Fruit fly (Drosophila melanogaster) whole organism, wandering third instar larva: Measurements from ENCODE around the gene Hsc70-1.

Source experiments
- CG9705 ChIP-seq: fragments of 200-800 bp; sonication (Bioruptor generic); optimal IDR thresholded peaks from 2 replicates; lab custom pipeline; 2018; ENCODE audit warnings: missing biosample characterization, mild to moderate bottlenecking, missing genetic modification characterization
- Dfd ChIP-seq: fragments of >200 bp; optimal IDR thresholded peaks from 2 replicates; lab custom pipeline; 2017; ENCODE audit warnings: missing biosample characterization, missing genetic modification characterization
- GATAd ChIP-seq: sonication (Bioruptor generic); optimal IDR thresholded peaks from 2 replicates; lab custom pipeline; 2016; ENCODE audit warnings: missing biosample characterization, missing genetic modification characterization
- Hr83 ChIP-seq: fragments of 200-300 bp; sonication (Bioruptor generic); optimal IDR thresholded peaks from 2 replicates; lab custom pipeline; 2016; ENCODE audit warnings: missing biosample characterization, mild to moderate bottlenecking, missing genetic modification characterization, moderate library complexity; ENCODE audit not compliant: poor library complexity, severe bottlenecking
- br ChIP-seq: fragments of 200-800 bp; sonication (Bioruptor generic); optimal IDR thresholded peaks from 2 replicates; lab custom pipeline; 2016; ENCODE audit warnings: missing biosample characterization, missing genetic modification characterization
- brk ChIP-seq: fragments of 200-800 bp; sonication (Bioruptor generic); optimal IDR thresholded peaks from 2 replicates; lab custom pipeline; 2016; ENCODE audit warnings: missing biosample characterization, mild to moderate bottlenecking, missing genetic modification characterization
- dmrt93B ChIP-seq: fragments of 200-800 bp; sonication (Bioruptor generic); optimal IDR thresholded peaks from 2 replicates; lab custom pipeline; 2018; ENCODE audit warnings: missing biosample characterization, mild to moderate bottlenecking, missing genetic modification characterization
- foxo ChIP-seq, 2 experiments: fragments of 200-800 bp; sonication (Bioruptor generic); optimal IDR thresholded peaks; 2 replicates in 1 of 2; 3 replicates in 1 of 2; lab custom pipeline; 2016 to 2017; ENCODE audit warnings: missing biosample characterization in 2 of 2, missing genetic modification characterization in 2 of 2
- h ChIP-seq: fragments of 200-800 bp; sonication (Bioruptor generic); optimal IDR thresholded peaks from 3 replicates; lab custom pipeline; 2016; ENCODE audit warnings: missing biosample characterization, mild to moderate bottlenecking, missing genetic modification characterization
- pan ChIP-seq: fragments of >200 bp; optimal IDR thresholded peaks from 2 replicates; lab custom pipeline; 2017
- psq ChIP-seq: fragments of 200-800 bp; sonication (Bioruptor generic); optimal IDR thresholded peaks from 3 replicates; lab custom pipeline; 2017; ENCODE audit warnings: missing biosample characterization, mild to moderate bottlenecking, missing genetic modification characterization, moderate library complexity
- usp ChIP-seq: fragments of >200 bp; optimal IDR thresholded peaks from 2 replicates; lab custom pipeline; 2017; ENCODE audit warnings: missing biosample characterization, missing genetic modification characterization

DNA sequence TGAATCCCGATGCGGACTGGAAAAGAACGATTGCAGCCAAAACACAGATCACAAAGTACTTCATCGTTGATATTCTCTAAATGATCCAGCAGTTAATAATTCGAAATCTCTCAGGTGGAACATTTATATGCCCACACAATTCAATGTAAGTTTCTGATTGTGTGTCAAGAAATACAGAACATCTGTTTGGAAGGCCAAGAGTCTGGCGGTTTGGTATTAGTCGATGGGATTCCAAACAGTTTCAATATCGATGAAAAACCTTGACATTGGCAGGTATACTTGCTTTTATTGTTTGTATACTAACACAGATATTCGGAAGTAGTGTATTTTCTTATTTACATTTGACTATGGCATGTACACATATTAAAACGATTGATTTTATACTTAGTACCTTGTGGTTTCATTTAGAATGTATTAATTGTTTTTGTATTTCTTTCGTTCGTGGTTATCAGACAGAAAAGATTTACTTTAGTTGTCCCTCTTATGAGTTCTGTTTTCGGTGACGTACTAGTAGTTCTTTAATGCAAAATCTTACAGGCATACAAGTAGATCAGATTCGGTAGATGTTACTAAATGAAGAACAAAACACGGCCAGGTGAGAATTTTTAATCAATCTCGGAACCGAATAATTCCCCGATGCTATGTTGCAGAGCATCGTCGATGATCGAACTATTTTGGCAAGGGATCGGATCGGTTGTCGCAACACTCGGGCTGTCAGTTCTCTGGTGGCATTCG, at the start of gene Hsc70-1, which contains the start of gene CG13738:
- TF ChIP-seq psq: no peak
- no peak for TF ChIP-seq usp
- TF ChIP-seq CG9705 (GFP tag; lab: Kevin White, UChicago): no peak
- TF ChIP-seq Dfd (GFP tag; lab: Kevin White, UChicago): no peak
- TF ChIP-seq foxo (GFP tag; optimal IDR thresholded peaks at IDR 0.05; lab: Kevin White, UChicago): no peak
- no peak for TF ChIP-seq Hr83 (GFP tag; lab: Kevin White, UChicago)
- no peak for TF ChIP-seq GATAd (GFP tag; lab: Kevin White, UChicago)
- no peak for TF ChIP-seq h (GFP tag; lab: Kevin White, UChicago)
- TF ChIP-seq dmrt93B (GFP tag; lab: Kevin White, UChicago): no peak
- TF ChIP-seq brk (GFP tag; lab: Kevin White, UChicago): no peak
- TF ChIP-seq br (GFP tag; lab: Kevin White, UChicago): no peak
- TF ChIP-seq pan (lab: Kevin White, UChicago): no peak
